Fruit fly (Drosophila melanogaster): ENCODE measurements around the gene Try29F.

DNA sequence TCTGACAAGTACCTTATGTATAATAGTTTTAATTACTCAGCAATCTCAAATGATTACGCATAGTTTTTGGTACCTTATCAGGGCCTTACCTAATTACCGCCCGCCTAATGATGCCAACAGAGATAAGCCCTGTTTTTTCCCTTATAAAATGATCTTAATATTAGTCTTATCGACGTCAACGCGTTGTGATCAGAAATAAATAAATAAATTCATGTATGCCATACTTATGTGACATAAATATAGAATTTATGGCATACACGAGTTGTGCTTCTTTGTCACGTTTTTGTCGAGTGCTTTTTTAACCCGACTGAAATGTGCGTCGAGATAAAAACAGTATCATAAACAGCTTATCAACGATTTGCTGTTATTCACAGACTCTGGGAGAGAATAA is 42.0 kb upstream of the Try29F start:
- TF ChIP-seq Myc (optimal IDR thresholded peaks at IDR 0.05) (no peak), h (GFP tag; optimal IDR thresholded peaks at IDR 0.05) (no peak), Vsx2 (GFP tag; optimal IDR thresholded peaks at IDR 0.05; ENCODE audit: partially characterized antibody) (no peak), psq (GFP tag; optimal IDR thresholded peaks at IDR 0.05) (no peak), Jra (GFP tag; optimal IDR thresholded peaks at IDR 0.05) (no peak), dsf (GFP tag; optimal IDR thresholded peaks at IDR 0.05; ENCODE audit: borderline replicate concordance) (no peak), OdsH (GFP tag; optimal IDR thresholded peaks at IDR 0.05) (no peak), Dfd (GFP tag; optimal IDR thresholded peaks at IDR 0.05) (no peak), Sp1 (GFP tag; optimal IDR thresholded peaks at IDR 0.05) (no peak), pan (optimal IDR thresholded peaks at IDR 0.05) (no peak), sage (GFP tag; optimal IDR thresholded peaks at IDR 0.05) (no peak), dl (GFP tag; optimal IDR thresholded peaks at IDR 0.05; ENCODE audit: insufficient read depth in 1 of 2, partially characterized antibody in 2 of 2) (no peak)

Measured in whole organism, wandering third instar larva.